Fruit fly (Drosophila melanogaster) whole organism, embryonic: Measurements from ENCODE around the gene CG14868.

Experiments
- Awh ChIP-seq: fragments of 200-800 bp; sonication (Bioruptor generic); IDR thresholded peaks from 2 replicates; pipeline ENCODE4, ENCODE4 v1.3.6; 2022; ENCODE audit warnings: missing biosample characterization, missing genetic modification characterization
- C15 ChIP-seq: fragments of 200-800 bp; sonication (Bioruptor generic); IDR thresholded peaks from 3 replicates; pipeline ENCODE4 v1.3.6; 2022; ENCODE audit warnings: missing biosample characterization, missing genetic modification characterization
- CG10565 ChIP-seq: fragments of 200-800 bp; sonication (Bioruptor generic); optimal IDR thresholded peaks from 3 replicates; lab custom pipeline; 2016; ENCODE audit warnings: missing biosample characterization, mild to moderate bottlenecking, missing genetic modification characterization
- CG11085 ChIP-seq: fragments of 200-800 bp; sonication (Bioruptor generic); IDR thresholded peaks from 2 replicates; pipeline ENCODE4 v1.3.6; 2022; ENCODE audit warnings: missing biosample characterization, missing genetic modification characterization
- CG11723 ChIP-seq: fragments of 200-800 bp; sonication (Bioruptor generic); optimal IDR thresholded peaks from 2 replicates; lab custom pipeline; 2017; ENCODE audit warnings: missing biosample characterization, mild to moderate bottlenecking, missing genetic modification characterization
- CG1233 ChIP-seq: fragments of 200-800 bp; sonication (Bioruptor generic); optimal IDR thresholded peaks from 4 replicates; lab custom pipeline; 2018; ENCODE audit warnings: missing biosample characterization, mild to moderate bottlenecking, missing genetic modification characterization
- CG12942 ChIP-seq: fragments of 200-800 bp; sonication (Bioruptor generic); optimal IDR thresholded peaks from 3 replicates; lab custom pipeline; 2016; ENCODE audit warnings: missing biosample characterization, missing genetic modification characterization
- CG14441 ChIP-seq: fragments of 200-800 bp; sonication (Bioruptor generic); IDR thresholded peaks from 2 replicates; pipeline ENCODE4 v1.3.6; 2022; ENCODE audit warnings: missing biosample characterization, missing genetic modification characterization
- CG1647 ChIP-seq: fragments of 200-800 bp; sonication (Bioruptor generic); optimal IDR thresholded peaks from 3 replicates; lab custom pipeline; 2016; ENCODE audit warnings: missing biosample characterization, missing genetic modification characterization
- CG17361 ChIP-seq: fragments of 200-800 bp; sonication (Bioruptor generic); IDR thresholded peaks from 3 replicates; pipeline ENCODE4 v1.3.6; 2022; ENCODE audit warnings: missing biosample characterization, missing genetic modification characterization
- CG17385 ChIP-seq: fragments of 200-800 bp; sonication (Bioruptor generic); optimal IDR thresholded peaks from 3 replicates; lab custom pipeline; 2018; ENCODE audit warnings: missing biosample characterization, mild to moderate bottlenecking, missing genetic modification characterization
- CG17612 ChIP-seq: fragments of 200-800 bp; sonication (Bioruptor generic); IDR thresholded peaks from 2 replicates; pipeline ENCODE4 v1.3.6; 2022; ENCODE audit warnings: missing biosample characterization, missing genetic modification characterization
- CG2120 ChIP-seq: fragments of 200-800 bp; sonication (Bioruptor generic); optimal IDR thresholded peaks from 3 replicates; lab custom pipeline; 2016; ENCODE audit warnings: missing biosample characterization, missing genetic modification characterization
- CG30020 ChIP-seq: fragments of 200-800 bp; optimal IDR thresholded peaks from 2 replicates; lab custom pipeline; 2019; ENCODE audit warnings: missing biosample characterization, mild to moderate bottlenecking, missing genetic modification characterization, moderate library complexity
- CG34422 ChIP-seq: fragments of 200-800 bp; sonication (Bioruptor generic); IDR thresholded peaks from 3 replicates; pipeline ENCODE4 v1.3.6; 2022; ENCODE audit warnings: missing biosample characterization, missing genetic modification characterization
- CG6654 ChIP-seq: fragments of 200-800 bp; sonication (Bioruptor generic); optimal IDR thresholded peaks from 2 replicates; lab custom pipeline; 2017; ENCODE audit warnings: missing biosample characterization, mild to moderate bottlenecking, missing genetic modification characterization
- CG7786 ChIP-seq: fragments of 200-800 bp; sonication (Bioruptor generic); optimal IDR thresholded peaks from 2 replicates; lab custom pipeline; 2016; ENCODE audit warnings: missing biosample characterization, missing genetic modification characterization
- CG9437 ChIP-seq: fragments of 200-800 bp; sonication (Bioruptor generic); optimal IDR thresholded peaks from 2 replicates; lab custom pipeline; 2018; ENCODE audit warnings: missing biosample characterization, mild to moderate bottlenecking, missing genetic modification characterization
- CG9817 ChIP-seq: fragments of 200-800 bp; sonication (Bioruptor generic); optimal IDR thresholded peaks from 2 replicates; lab custom pipeline; 2018; ENCODE audit warnings: missing biosample characterization, mild to moderate bottlenecking, missing genetic modification characterization, moderate library complexity
- CHES-1-like ChIP-seq: fragments of 200-800 bp; sonication (Bioruptor generic); optimal IDR thresholded peaks from 2 replicates; lab custom pipeline; 2016; ENCODE audit warnings: missing biosample characterization, missing genetic modification characterization
- Dbx ChIP-seq: fragments of 200-800 bp; sonication (Bioruptor generic); IDR thresholded peaks from 3 replicates; pipeline ENCODE4 v1.3.6; 2022; ENCODE audit warnings: missing biosample characterization, missing genetic modification characterization
- E2f2 ChIP-seq: fragments of 200-800 bp; sonication (Bioruptor generic); IDR thresholded peaks from 2 replicates; pipeline ENCODE4 v1.3.6; 2022; ENCODE audit warnings: missing biosample characterization, missing genetic modification characterization
- Eip74EF ChIP-seq, 2 experiments: fragments of 200-800 bp in 1 of 2; fragments of >200 bp in 1 of 2; sonication (Bioruptor generic) in 1 of 2; optimal IDR thresholded peaks; 2 replicates each; lab custom pipeline; 2017 to 2019; ENCODE audit warnings: missing biosample characterization in 2 of 2, missing genetic modification characterization in 2 of 2, mild to moderate bottlenecking in 1 of 2, moderate library complexity in 1 of 2
- HmgD ChIP-seq: fragments of 200-800 bp; sonication (Bioruptor generic); optimal IDR thresholded peaks from 3 replicates; lab custom pipeline; 2016; ENCODE audit warnings: missing biosample characterization, missing genetic modification characterization
- HmgZ ChIP-seq: fragments of 200-800 bp; sonication (Bioruptor generic); optimal IDR thresholded peaks from 2 replicates; lab custom pipeline; 2018; ENCODE audit warnings: missing biosample characterization, mild to moderate bottlenecking, missing genetic modification characterization
- Hmr ChIP-seq: fragments of 200-800 bp; sonication (Bioruptor generic); optimal IDR thresholded peaks from 3 replicates; lab custom pipeline; 2017; ENCODE audit warnings: mild to moderate bottlenecking, missing biosample characterization, missing genetic modification reagents, missing genetic modification characterization
- Kr ChIP-seq: fragments of 200-800 bp; sonication (Bioruptor generic); optimal IDR thresholded peaks from 2 replicates; lab custom pipeline; 2017; ENCODE audit warnings: missing biosample characterization, mild to moderate bottlenecking, missing genetic modification characterization
- abd-A ChIP-seq: fragments of 200-800 bp; sonication (Bioruptor generic); optimal IDR thresholded peaks from 3 replicates; lab custom pipeline; 2019; ENCODE audit warnings: missing biosample characterization, mild to moderate bottlenecking, missing genetic modification characterization, moderate library complexity
- bsh ChIP-seq, 2 experiments: fragments of 200-800 bp; sonication (Bioruptor generic); optimal IDR thresholded peaks; 2 replicates each; lab custom pipeline; 2017 to 2018; ENCODE audit warnings: mild to moderate bottlenecking in 2 of 2, missing biosample characterization in 2 of 2, missing genetic modification characterization in 2 of 2, moderate library complexity in 1 of 2
- cg ChIP-seq: fragments of 200-800 bp; sonication (Bioruptor generic); optimal IDR thresholded peaks from 3 replicates; lab custom pipeline; 2019; ENCODE audit warnings: missing biosample characterization, mild to moderate bottlenecking, missing genetic modification characterization, moderate library complexity
- croc ChIP-seq: fragments of 200-800 bp; sonication (Bioruptor generic); conservative IDR thresholded peaks from 3 replicates; pipeline ENCODE4 v1.3.6; 2022; ENCODE audit warnings: missing biosample characterization, missing genetic modification characterization
- emc ChIP-seq: fragments of 200-800 bp; sonication (Bioruptor generic); optimal IDR thresholded peaks from 2 replicates; lab custom pipeline; 2016; ENCODE audit warnings: missing biosample characterization, missing genetic modification characterization
- ems ChIP-seq: fragments of 200-800 bp; sonication (Bioruptor generic); optimal IDR thresholded peaks from 3 replicates; lab custom pipeline; 2016; ENCODE audit warnings: missing biosample characterization, missing genetic modification characterization
- eve ChIP-seq, 2 experiments: fragments of >200 bp; optimal IDR thresholded peaks; 2 replicates each; lab custom pipeline; 2017; ENCODE audit warnings: missing biosample characterization in 2 of 2, missing genetic modification characterization in 2 of 2
- hb ChIP-seq: fragments of 200-800 bp; sonication (Bioruptor generic); IDR thresholded peaks from 3 replicates; pipeline ENCODE4 v1.3.6; 2022; ENCODE audit warnings: missing biosample characterization, missing genetic modification characterization; ENCODE audit not compliant: partially characterized antibody
- jigr1 ChIP-seq: fragments of 200-800 bp; sonication (Bioruptor generic); IDR thresholded peaks from 3 replicates; pipeline ENCODE4 v1.3.6; 2022; ENCODE audit warnings: missing biosample characterization, missing genetic modification characterization
- lab ChIP-seq: fragments of 200-800 bp; sonication (Bioruptor generic); optimal IDR thresholded peaks from 3 replicates; lab custom pipeline; 2017; ENCODE audit warnings: missing biosample characterization, missing genetic modification characterization, mild to moderate bottlenecking, moderate library complexity, missing genetic modification reagents
- lmd ChIP-seq: fragments of 200-800 bp; sonication (Bioruptor generic); IDR thresholded peaks from 2 replicates; pipeline ENCODE4 v1.3.6; 2022; ENCODE audit warnings: missing biosample characterization, missing genetic modification characterization
- mld ChIP-seq: fragments of 200-800 bp; sonication (Bioruptor generic); IDR thresholded peaks from 3 replicates; pipeline ENCODE4 v1.3.6; 2022; ENCODE audit warnings: missing biosample characterization, missing genetic modification characterization; ENCODE audit not compliant: partially characterized antibody
- nom ChIP-seq: fragments of 200-800 bp; sonication (Bioruptor generic); optimal IDR thresholded peaks from 2 replicates; lab custom pipeline; 2017; ENCODE audit warnings: missing biosample characterization, missing genetic modification characterization, mild to moderate bottlenecking, moderate library complexity, missing genetic modification reagents
- oc ChIP-seq: fragments of 200-800 bp; sonication (Bioruptor generic); optimal IDR thresholded peaks from 2 replicates; lab custom pipeline; 2018; ENCODE audit warnings: missing biosample characterization, mild to moderate bottlenecking, missing genetic modification characterization, moderate library complexity
- odd ChIP-seq: fragments of 200-800 bp; sonication (Bioruptor generic); optimal IDR thresholded peaks from 2 replicates; lab custom pipeline; 2017; ENCODE audit warnings: missing biosample characterization, mild to moderate bottlenecking, missing genetic modification characterization
- pan ChIP-seq, 4 experiments: fragments of >200 bp in 3 of 4; fragments of 200-800 bp in 1 of 4; sonication (Bioruptor generic) in 1 of 4; optimal IDR thresholded peaks in 3 of 4; IDR thresholded peaks in 1 of 4; 2 replicates each; pipeline versions ENCODE4 v1.3.6 to Lab custom; 2017 to 2022; ENCODE audit warnings: missing biosample characterization in 2 of 4, missing genetic modification characterization in 2 of 4, mixed read lengths in 1 of 4
- pros ChIP-seq: fragments of 200-800 bp; sonication (Bioruptor generic); optimal IDR thresholded peaks from 3 replicates; lab custom pipeline; 2019; ENCODE audit warnings: missing biosample characterization, mild to moderate bottlenecking, missing genetic modification characterization, moderate library complexity
- pzg ChIP-seq: fragments of 200-800 bp; sonication (Bioruptor generic); optimal IDR thresholded peaks from 3 replicates; lab custom pipeline; 2018; ENCODE audit warnings: missing biosample characterization, mild to moderate bottlenecking, missing genetic modification characterization, moderate library complexity
- ranshi ChIP-seq: fragments of 200-800 bp; sonication (Bioruptor generic); IDR thresholded peaks from 2 replicates; pipeline ENCODE4 v1.3.6; 2022; ENCODE audit warnings: missing biosample characterization, missing genetic modification characterization
- run ChIP-seq: fragments of 200-800 bp; sonication (Bioruptor generic); optimal IDR thresholded peaks from 3 replicates; lab custom pipeline; 2018; ENCODE audit warnings: missing biosample characterization, mild to moderate bottlenecking, missing genetic modification characterization
- slp2 ChIP-seq: fragments of 200-800 bp; sonication (Bioruptor generic); optimal IDR thresholded peaks from 2 replicates; lab custom pipeline; 2016; ENCODE audit warnings: missing biosample characterization, missing genetic modification characterization
- stc ChIP-seq: fragments of 200-800 bp; sonication (Bioruptor generic); IDR thresholded peaks from 2 replicates; pipeline ENCODE4 v1.3.6; 2022; ENCODE audit warnings: missing biosample characterization, missing genetic modification characterization
- vvl ChIP-seq: fragments of 200-800 bp; sonication (Bioruptor generic); IDR thresholded peaks from 2 replicates; pipeline ENCODE4 v1.3.6; 2022; ENCODE audit warnings: missing biosample characterization, missing genetic modification characterization

The CG14868 gene

DNA sequence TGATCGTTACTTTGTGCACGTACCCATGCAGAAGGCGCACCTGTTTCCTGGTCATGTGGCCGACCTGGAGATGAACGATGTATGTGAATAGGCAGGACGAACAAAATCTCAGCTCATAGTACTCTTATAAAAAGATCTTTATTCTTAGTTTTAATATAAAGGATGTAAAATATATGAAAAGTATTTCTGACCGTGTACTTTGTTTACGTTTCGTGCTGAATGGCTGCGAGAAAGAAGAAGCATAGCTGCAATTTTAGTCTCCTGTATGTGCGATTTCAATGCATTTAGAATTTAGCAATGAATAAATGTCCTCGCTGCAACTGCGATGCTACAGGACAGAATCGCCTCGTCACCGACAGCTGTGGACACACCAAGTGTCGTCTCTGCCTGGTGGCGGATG is 21.9 kb downstream of the CG14868 start, which contains the start of the genes CG42726 and CG42727 (continued):
- peak; percentile 40 for TF ChIP-seq CG9817 (tag; lab: Kevin White, UChicago)
- TF ChIP-seq CG2120 (GFP tag; lab: Kevin White, UChicago): peak; percentile 62
- TF ChIP-seq CG11723: no peak
- no peak for TF ChIP-seq abd-A
- TF ChIP-seq CG10565: no peak
- TF ChIP-seq lmd (GFP tag; lab: Robert Waterston, UW): peak; percentile 40
- peak; percentile 52 for TF ChIP-seq ems (GFP tag; lab: Kevin White, UChicago)
- no peak for TF ChIP-seq run (tag; lab: Kevin White, UChicago)
- no peak for TF ChIP-seq slp2 (GFP tag; lab: Kevin White, UChicago)
- TF ChIP-seq vvl (GFP tag; lab: Robert Waterston, UW): 0 out of 2 replicates have a peak, but pooled peaks have one; percentile 34
- TF ChIP-seq CG17612: 0 out of 2 replicates have a peak, but pooled peaks have one; percentile 33
- 0 out of 3 replicates have a peak, but pooled peaks have one; percentile 39 for TF ChIP-seq CG34422
- no peak for TF ChIP-seq Dbx (GFP tag; lab: Robert Waterston, UW)
- no peak for TF ChIP-seq oc
- no peak for TF ChIP-seq nom
- TF ChIP-seq odd (GFP tag; lab: Kevin White, UChicago): no peak
- TF ChIP-seq bsh (GFP tag; optimal IDR thresholded peaks at IDR 0.05; lab: Kevin White, UChicago): peak in 1 of 2 experiments; percentile 32
- TF ChIP-seq CG7786 (GFP tag; lab: Kevin White, UChicago): no peak
- TF ChIP-seq Eip74EF (GFP tag; optimal IDR thresholded peaks at IDR 0.05; lab: Kevin White, UChicago): no peak
- no peak for TF ChIP-seq jigr1 (GFP tag; lab: Robert Waterston, UW)
- TF ChIP-seq CG11085 (GFP tag; lab: Robert Waterston, UW): no peak
- TF ChIP-seq Awh (GFP tag; lab: Robert Waterston, UW): peak; percentile 10; the same call in 1 of the 2 replicates
- TF ChIP-seq C15: no peak
- TF ChIP-seq CG17361: 0 out of 3 replicates have a peak, but pooled peaks have one; percentile 15
- TF ChIP-seq croc (GFP tag; lab: Robert Waterston, UW): no peak
- no peak for TF ChIP-seq CG12942 (GFP tag; lab: Kevin White, UChicago)
- TF ChIP-seq ranshi (GFP tag; lab: Robert Waterston, UW): peak; percentile 41; the same call in 1 of the 2 replicates
- TF ChIP-seq CG9437: no peak
- TF ChIP-seq HmgD (GFP tag; lab: Kevin White, UChicago): no peak
- no peak for TF ChIP-seq Kr (GFP tag; lab: Kevin White, UChicago)
- no peak for TF ChIP-seq hb
- 0 out of 2 replicates have a peak, but pooled peaks have one; percentile 31 for TF ChIP-seq stc
- 0 out of 2 replicates have a peak, but pooled peaks have one; percentile 26 for TF ChIP-seq CG14441 (GFP tag; lab: Robert Waterston, UW)
- TF ChIP-seq HmgZ (tag; lab: Kevin White, UChicago): peak; percentile 23
- peak; percentile 33 for TF ChIP-seq pzg (GFP tag; lab: Kevin White, UChicago)
- TF ChIP-seq emc (GFP tag; lab: Kevin White, UChicago): no peak
- no peak for TF ChIP-seq pros
- no peak for TF ChIP-seq lab
- peak; percentile 16; the same call in 1 of the 2 replicates for TF ChIP-seq E2f2 (GFP tag; lab: Robert Waterston, UW)
- TF ChIP-seq CHES-1-like (GFP tag; lab: Kevin White, UChicago): no peak
- TF ChIP-seq cg: no peak
- peak; percentile 1 for TF ChIP-seq CG1647 (GFP tag; lab: Kevin White, UChicago)
- peak; percentile 17 for TF ChIP-seq Hmr (GFP tag; lab: Kevin White, UChicago)
- no peak for TF ChIP-seq eve (GFP tag; optimal IDR thresholded peaks at IDR 0.05; lab: Kevin White, UChicago)
- TF ChIP-seq CG17385 (GFP tag; lab: Kevin White, UChicago): peak; percentile 96
- TF ChIP-seq CG30020: no peak
- no peak for TF ChIP-seq CG6654 (GFP tag; lab: Kevin White, UChicago)
- peak; percentile 8 for TF ChIP-seq CG1233
- no peak for TF ChIP-seq mld (GFP tag; lab: Robert Waterston, UW)
- no peak for TF ChIP-seq pan (optimal IDR thresholded peaks at IDR 0.05; lab: Kevin White, UChicago)
- peak in 1 of 2 experiments; percentile 48 for TF ChIP-seq pan (GFP tag; optimal IDR thresholded peaks at IDR 0.05 in 1 of 2, IDR thresholded peaks at IDR 0.05 in 1 of 2)
